Worm (Caenorhabditis elegans) whole organism, early embryonic: ENCODE data around the gene R12H7.4.

ENCODE experiments used
- F13C5.2 ChIP-seq: sonication (generic microtip); optimal IDR thresholded peaks from 2 replicates; lab custom pipeline; 2017; ENCODE audit warnings: mild to moderate bottlenecking, missing genetic modification characterization, inconsistent platforms, missing compliant biosample characterization
- aly-1 ChIP-seq: sonication (generic microtip); optimal IDR thresholded peaks from 2 replicates; lab custom pipeline; 2016; ENCODE audit warnings: missing genetic modification characterization, missing compliant biosample characterization
- ama-1 ChIP-seq: fragments of 150-350 bp; optimal IDR thresholded peaks from 2 replicates; lab custom pipeline; 2014
- ceh-13 ChIP-seq: fragments of 200-800 bp; sonication (Bioruptor generic); optimal IDR thresholded peaks from 2 replicates; lab custom pipeline; 2018; ENCODE audit warnings: mild to moderate bottlenecking, missing genetic modification characterization, missing compliant biosample characterization
- ets-7 ChIP-seq: sonication (generic microtip); optimal IDR thresholded peaks from 2 replicates; lab custom pipeline; 2016; ENCODE audit warnings: missing genotype, missing genetic modification characterization, missing compliant biosample characterization
- flt-1 ChIP-seq: fragments of 200-800 bp; sonication (Bioruptor generic); IDR thresholded peaks from 2 replicates; pipeline ENCODE4 v1.3.6; 2022; ENCODE audit warnings: missing genetic modification characterization, missing compliant biosample characterization
- hmg-4 ChIP-seq: fragments of 200-800 bp; sonication (Bioruptor generic); optimal IDR thresholded peaks from 2 replicates; lab custom pipeline; 2018; ENCODE audit warnings: mild to moderate bottlenecking, missing genetic modification characterization, missing compliant biosample characterization
- pes-1 ChIP-seq: fragments of 200-800 bp; sonication (Bioruptor generic); IDR thresholded peaks from 2 replicates; pipeline ENCODE4 v1.3.6; 2022; ENCODE audit warnings: missing genetic modification reagents, missing genetic modification characterization, missing compliant biosample characterization
- scrt-1 ChIP-seq: fragments of 200-800 bp; sonication (Bioruptor generic); IDR thresholded peaks from 2 replicates; pipeline ENCODE4 v1.3.6; 2022; ENCODE audit warnings: missing genetic modification characterization, missing compliant biosample characterization
- tra-4 ChIP-seq: sonication (generic microtip); optimal IDR thresholded peaks from 2 replicates; lab custom pipeline; 2017; ENCODE audit warnings: missing genetic modification characterization, missing compliant biosample characterization

- TF ChIP-seq pes-1 (no peak), ets-7 (no peak), ceh-13 (no peak), ama-1 (lab: Kevin White, UChicago) (no peak), aly-1 (tag; lab: Kevin White, UChicago) (no peak), tra-4 (tag; lab: Kevin White, UChicago) (no peak), flt-1 (no peak), F13C5.2 (no peak), scrt-1 (no peak), hmg-4 (GFP tag; lab: Kevin White, UChicago) (no peak)
Observed at ce11 chrX:13257577-13257976, 40.7 kb downstream of the R12H7.4 start, which contains the start of gene K08H2.10.
